Worm (Caenorhabditis elegans): ENCODE measurements around the gene R05A10.1.

R05A10.1 gene

DNA sequence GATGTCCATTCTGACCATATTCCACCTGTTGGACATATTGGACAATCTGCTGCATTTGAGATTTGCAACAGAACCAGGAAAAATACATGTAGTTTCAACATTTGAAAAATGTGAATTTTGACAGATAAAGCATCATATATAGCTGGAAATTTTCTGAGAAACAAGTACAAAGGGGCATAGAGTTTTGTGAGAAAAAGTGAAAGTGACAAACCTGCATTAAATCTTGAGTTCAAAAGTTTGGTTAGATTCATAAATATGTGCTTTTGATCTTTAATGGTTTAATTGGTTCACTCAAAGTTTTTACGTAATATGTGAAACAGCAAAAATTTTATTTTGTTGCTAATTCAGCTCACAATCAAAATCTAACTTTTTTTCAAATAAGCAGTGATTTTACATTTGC, 45.9 kb downstream of the R05A10.1 start, which contains the start of gene F02H6.7:
Gene F02H6.7, minus strand, starts transcription at position 101 of the 400 bp plus-strand sequence.
- no peak for TF ChIP-seq nhr-237 (tag; optimal IDR thresholded peaks at IDR 0.05)
- no peak for TF ChIP-seq mab-5 (tag; optimal IDR thresholded peaks at IDR 0.05)
- TF ChIP-seq nhr-12 (tag; optimal IDR thresholded peaks at IDR 0.05): no peak
- no peak for TF ChIP-seq flh-1 (GFP tag; optimal IDR thresholded peaks at IDR 0.05)
- TF ChIP-seq nhr-28 (tag; optimal IDR thresholded peaks at IDR 0.05): no peak
- no peak for TF ChIP-seq lin-32 (GFP tag; optimal IDR thresholded peaks at IDR 0.05)
- TF ChIP-seq ceh-83 (GFP tag; optimal IDR thresholded peaks at IDR 0.05): no peak
- no peak for TF ChIP-seq nhr-76 (tag; optimal IDR thresholded peaks at IDR 0.05)
- no peak for TF ChIP-seq blmp-1 (tag; optimal IDR thresholded peaks at IDR 0.05)
- TF ChIP-seq ceh-39 (tag; optimal IDR thresholded peaks at IDR 0.05): no peak
- TF ChIP-seq unc-62 (GFP tag; optimal IDR thresholded peaks at IDR 0.05): no peak
- TF ChIP-seq M03D4.4 (tag; optimal IDR thresholded peaks at IDR 0.05): no peak
- no peak for TF ChIP-seq sptf-1 (tag; optimal IDR thresholded peaks at IDR 0.05)
- TF ChIP-seq drap-1 (GFP tag; optimal IDR thresholded peaks at IDR 0.05): no peak

DNA sequence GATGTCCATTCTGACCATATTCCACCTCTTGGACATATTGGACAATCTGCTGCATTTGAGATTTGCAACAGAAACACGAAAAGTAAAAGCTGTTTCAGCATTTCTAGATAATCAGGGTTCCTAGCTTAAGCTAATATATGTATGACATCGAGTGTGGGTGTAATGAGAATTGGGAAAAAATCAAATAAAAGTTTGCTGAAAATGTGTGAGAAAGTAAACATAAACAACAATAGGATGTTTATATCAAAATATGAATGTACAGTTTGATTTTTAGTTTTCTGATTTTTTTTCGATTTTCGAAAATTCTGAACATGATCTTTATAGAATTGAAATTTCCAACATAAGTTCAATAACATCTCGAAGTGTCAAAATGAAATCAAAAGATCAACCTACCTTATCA, 48.6 kb downstream of the R05A10.1 start, which contains the start of gene F02H6.6:
Gene F02H6.6, minus strand, starts transcription at position 101 of the 400 bp plus-strand sequence.
- TF ChIP-seq blmp-1 (tag; optimal IDR thresholded peaks at IDR 0.05): no peak
- no peak for TF ChIP-seq tbx-8 (GFP tag; optimal IDR thresholded peaks at IDR 0.05)
- TF ChIP-seq drap-1 (GFP tag; optimal IDR thresholded peaks at IDR 0.05): no peak
- no peak for TF ChIP-seq mep-1 (tag; optimal IDR thresholded peaks at IDR 0.05)
- TF ChIP-seq nhr-2 (tag; optimal IDR thresholded peaks at IDR 0.05): no peak
- TF ChIP-seq ztf-11 (tag; optimal IDR thresholded peaks at IDR 0.05): no peak
- TF ChIP-seq lin-32 (GFP tag; optimal IDR thresholded peaks at IDR 0.05): no peak
- no peak for TF ChIP-seq nhr-28 (tag; optimal IDR thresholded peaks at IDR 0.05)
- no peak for TF ChIP-seq lin-13 (tag; optimal IDR thresholded peaks at IDR 0.05)
- no peak for TF ChIP-seq M03D4.4 (tag; optimal IDR thresholded peaks at IDR 0.05)
- TF ChIP-seq unc-120 (tag; optimal IDR thresholded peaks at IDR 0.05; ENCODE audit: poor library complexity, severe bottlenecking): no peak
- TF ChIP-seq hlh-1 (tag; optimal IDR thresholded peaks at IDR 0.05): no peak
- TF ChIP-seq lsy-2 (tag; optimal IDR thresholded peaks at IDR 0.05): no peak

DNA sequence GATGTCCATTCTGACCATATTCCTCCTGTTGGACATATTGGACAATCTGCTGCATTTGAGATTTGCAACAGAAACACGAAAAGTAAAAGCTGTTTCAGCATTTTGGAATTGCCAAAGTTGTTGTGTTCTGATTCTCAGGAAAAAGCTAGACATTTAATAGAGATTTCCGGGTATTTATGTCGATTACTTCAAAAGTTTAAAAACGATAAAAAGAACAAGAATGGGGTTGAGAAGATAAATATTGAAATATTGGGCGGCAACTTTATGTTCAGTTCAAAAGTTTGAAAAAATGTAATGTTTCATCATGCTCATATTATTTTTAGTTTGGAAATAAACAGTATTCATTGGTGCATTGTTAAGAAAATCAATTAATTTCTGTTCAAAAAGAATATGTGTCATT, 56.8 kb downstream of the R05A10.1 start, which contains the start of gene Y64G10A.1:
Gene Y64G10A.1, minus strand, starts transcription at position 101 of the 400 bp plus-strand sequence.
- no peak for TF ChIP-seq nhr-76 (tag; optimal IDR thresholded peaks at IDR 0.05)
- no peak for TF ChIP-seq cnd-1 (tag; optimal IDR thresholded peaks at IDR 0.05)
- no peak for TF ChIP-seq nhr-28 (tag; optimal IDR thresholded peaks at IDR 0.05)
- TF ChIP-seq lsy-2 (tag; optimal IDR thresholded peaks at IDR 0.05): no peak
- no peak for TF ChIP-seq unc-39 (tag; optimal IDR thresholded peaks at IDR 0.05)
- no peak for TF ChIP-seq unc-62 (GFP tag; optimal IDR thresholded peaks at IDR 0.05)
- TF ChIP-seq ceh-43 (GFP tag; optimal IDR thresholded peaks at IDR 0.05): no peak
